Fruit fly (Drosophila melanogaster) Kc167 (cell line): ENCODE results near the gene Hsp23.

ENCODE experiments used
- Myc ChIP-seq: fragments of >200 bp; optimal IDR thresholded peaks from 2 replicates; lab custom pipeline; 2017; ENCODE audit warnings: missing external identifiers
- Sin3A ChIP-seq: fragments of >200 bp; optimal IDR thresholded peaks from 2 replicates; lab custom pipeline; 2018; ENCODE audit warnings: missing external identifiers
- h ChIP-seq: fragments of >200 bp; optimal IDR thresholded peaks from 3 replicates; lab custom pipeline; 2018; ENCODE audit warnings: missing external identifiers
- insv ChIP-seq: fragments of >200 bp; optimal IDR thresholded peaks from 3 replicates; lab custom pipeline; 2018; ENCODE audit warnings: missing external identifiers
- psq ChIP-seq: fragments of >200 bp; optimal IDR thresholded peaks from 2 replicates; lab custom pipeline; 2017; ENCODE audit warnings: missing external identifiers
- ttk ChIP-seq: sonication (Bioruptor generic); optimal IDR thresholded peaks from 2 replicates; lab custom pipeline; 2017; ENCODE audit warnings: missing external identifiers

The Hsp23 gene

DNA sequence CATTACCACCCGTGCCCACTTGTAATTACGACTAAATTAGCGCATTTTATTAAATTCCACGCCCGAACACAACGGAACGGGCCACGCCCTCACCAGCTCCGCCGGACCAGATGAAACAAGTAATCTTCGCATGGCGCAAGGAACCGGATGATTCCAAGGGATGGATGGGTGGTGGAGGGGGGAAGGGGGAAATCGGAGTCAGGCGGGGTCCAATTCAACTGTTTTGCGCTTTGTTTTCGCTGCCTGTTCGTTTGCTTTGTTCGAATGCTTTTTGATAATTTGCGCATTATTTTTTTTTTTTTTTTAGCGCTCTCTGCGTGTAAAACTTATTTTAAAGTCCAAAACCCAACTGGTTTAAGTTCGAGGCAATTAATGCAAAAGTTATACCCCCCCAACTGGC, 15.0 kb downstream of the Hsp23 start:
- TF ChIP-seq h (lab: Kevin White, UChicago) (no peak), insv (no peak), Myc (lab: Kevin White, UChicago) (no peak), ttk (lab: Kevin White, UChicago) (no peak), psq (lab: Kevin White, UChicago) (no peak), Sin3A (lab: Kevin White, UChicago) (no peak)

DNA sequence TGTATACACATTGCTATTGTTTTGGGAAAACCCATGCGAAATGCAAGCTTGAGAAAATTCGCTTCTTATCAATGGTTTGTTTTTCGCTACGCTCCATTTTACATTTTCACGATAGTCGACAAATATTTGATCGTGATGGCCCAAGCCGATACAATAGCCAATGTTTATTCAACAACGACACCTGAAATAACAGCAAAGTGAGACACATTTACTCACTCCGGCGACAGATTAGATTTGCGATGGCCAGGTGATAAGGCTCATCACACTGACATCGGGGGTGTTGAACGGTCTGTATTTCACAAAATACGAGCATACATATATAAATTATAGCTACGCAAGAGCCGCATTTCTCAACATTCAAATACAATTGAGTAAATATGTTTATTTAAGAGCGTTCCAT, 15.5 kb downstream of the Hsp23 start:
- TF ChIP-seq ttk (lab: Kevin White, UChicago) (no peak), Myc (lab: Kevin White, UChicago) (no peak), insv (no peak), h (lab: Kevin White, UChicago) (no peak), Sin3A (lab: Kevin White, UChicago) (no peak), psq (lab: Kevin White, UChicago) (no peak)

DNA sequence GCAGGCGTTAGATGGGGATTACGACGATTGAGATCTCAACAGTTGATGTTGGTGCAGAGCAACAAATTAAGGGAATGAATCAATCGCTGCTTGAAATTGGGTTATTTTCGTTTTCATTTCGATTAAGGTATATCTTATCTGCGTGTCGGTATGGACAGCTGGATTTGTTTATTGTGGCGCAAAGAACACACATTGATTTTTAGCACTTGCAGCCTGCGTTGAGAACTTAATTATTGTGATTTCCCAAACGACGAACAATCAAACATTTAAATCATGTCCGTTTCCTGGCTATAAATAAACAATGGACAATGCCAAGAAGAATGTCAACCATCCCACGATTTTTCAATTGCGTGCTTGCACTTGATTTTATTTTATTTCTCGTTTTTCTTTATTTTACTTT, 16.3 kb downstream of the Hsp23 start:
- no peak for TF ChIP-seq h (lab: Kevin White, UChicago)
- TF ChIP-seq psq (lab: Kevin White, UChicago): no peak

DNA sequence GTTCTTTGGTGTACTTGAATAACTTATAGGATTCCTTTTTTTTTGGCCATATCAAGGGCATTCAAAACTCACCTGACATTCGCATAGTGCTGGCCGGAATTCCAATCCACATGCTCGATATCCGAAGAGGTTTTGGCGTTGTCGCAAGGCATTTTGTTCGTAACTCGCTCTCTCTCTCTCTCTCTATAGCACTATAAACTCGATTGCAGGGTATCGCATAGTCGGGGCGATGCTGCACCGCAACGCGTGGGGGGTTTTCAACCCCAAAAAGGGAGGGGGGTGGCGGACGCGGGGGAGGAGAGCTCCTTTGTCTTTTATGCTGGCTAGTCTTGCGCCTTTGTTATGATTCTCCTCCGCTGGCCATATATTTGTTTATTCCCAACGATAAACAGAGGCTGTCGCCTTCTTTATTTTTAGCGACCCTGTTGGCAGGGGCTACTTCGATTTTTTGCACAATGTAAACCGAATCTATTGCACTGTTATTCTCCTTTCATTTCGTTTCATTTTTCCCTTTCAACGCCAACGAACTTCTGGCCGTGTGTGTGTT, 16.8 kb downstream of the Hsp23 start:
- TF ChIP-seq ttk (lab: Kevin White, UChicago): no peak
- no peak for TF ChIP-seq psq (lab: Kevin White, UChicago)
- TF ChIP-seq Myc (lab: Kevin White, UChicago): no peak
- TF ChIP-seq h (lab: Kevin White, UChicago): no peak
- TF ChIP-seq Sin3A (lab: Kevin White, UChicago): no peak
- TF ChIP-seq insv: no peak

DNA sequence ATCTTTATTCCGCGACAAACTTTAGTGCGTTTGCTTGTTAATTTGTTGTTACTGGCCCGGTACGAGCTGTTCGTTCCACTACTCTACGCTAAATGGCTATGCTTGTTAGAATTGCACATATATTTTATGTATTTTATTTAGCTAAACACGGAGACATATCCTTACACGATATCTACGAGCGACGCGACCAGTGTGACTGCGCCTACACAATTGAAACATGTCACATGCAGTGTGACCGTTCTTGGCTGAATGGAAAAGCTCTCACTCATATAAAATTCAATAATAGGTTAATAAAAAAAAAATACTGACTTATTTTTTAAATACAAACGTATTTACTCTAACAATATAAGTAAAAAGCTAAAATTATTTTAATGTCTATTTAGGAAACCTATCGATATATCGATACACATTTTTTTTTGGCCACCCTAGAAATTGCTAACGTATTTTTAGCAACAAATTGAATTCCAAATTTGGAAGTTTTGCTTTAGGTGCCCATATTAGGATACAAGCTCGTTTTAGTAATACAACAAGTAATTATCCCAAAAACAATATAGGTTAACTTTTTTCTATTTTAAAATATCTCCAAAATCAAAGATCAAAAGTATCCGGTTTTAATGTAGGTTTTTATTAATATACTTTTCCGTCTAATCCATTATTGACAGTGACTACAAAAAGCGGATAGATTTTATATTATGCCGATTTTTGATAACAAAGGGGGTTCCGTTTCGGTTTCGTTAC, 17.5 kb downstream of the Hsp23 start, which contains the start of gene CG4080:
Gene CG4080 (minus strand): TSS at position 215 of the 738 bp plus-strand sequence.
- no peak for TF ChIP-seq psq (lab: Kevin White, UChicago)
- no peak for TF ChIP-seq Sin3A (lab: Kevin White, UChicago)
- TF ChIP-seq insv: no peak
- no peak for TF ChIP-seq ttk (lab: Kevin White, UChicago)

DNA sequence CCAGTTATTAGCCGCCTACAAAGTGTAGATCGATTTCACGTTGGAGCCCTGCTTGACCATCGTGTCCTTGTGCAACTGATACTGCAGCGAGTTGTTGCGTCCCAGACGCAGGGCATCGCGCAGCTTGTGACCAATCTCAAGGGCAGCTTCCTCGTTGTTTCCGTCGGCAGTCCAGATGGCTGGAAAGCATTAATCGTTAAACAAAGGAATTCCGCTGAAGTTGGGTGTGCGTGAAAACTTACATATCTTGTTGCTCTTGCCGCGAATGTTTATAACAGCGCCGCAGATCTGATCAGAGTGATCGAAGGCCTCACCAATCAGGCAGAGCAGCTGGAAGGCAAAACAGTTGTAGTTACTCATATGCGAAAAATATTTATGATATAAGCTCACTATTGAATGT, 18.2 kb downstream of the Hsp23 start:
- TF ChIP-seq h (lab: Kevin White, UChicago) (no peak), insv (no peak), Sin3A (lab: Kevin White, UChicago) (no peak), psq (lab: Kevin White, UChicago) (no peak), Myc (lab: Kevin White, UChicago) (no peak), ttk (lab: Kevin White, UChicago) (no peak)

DNA sequence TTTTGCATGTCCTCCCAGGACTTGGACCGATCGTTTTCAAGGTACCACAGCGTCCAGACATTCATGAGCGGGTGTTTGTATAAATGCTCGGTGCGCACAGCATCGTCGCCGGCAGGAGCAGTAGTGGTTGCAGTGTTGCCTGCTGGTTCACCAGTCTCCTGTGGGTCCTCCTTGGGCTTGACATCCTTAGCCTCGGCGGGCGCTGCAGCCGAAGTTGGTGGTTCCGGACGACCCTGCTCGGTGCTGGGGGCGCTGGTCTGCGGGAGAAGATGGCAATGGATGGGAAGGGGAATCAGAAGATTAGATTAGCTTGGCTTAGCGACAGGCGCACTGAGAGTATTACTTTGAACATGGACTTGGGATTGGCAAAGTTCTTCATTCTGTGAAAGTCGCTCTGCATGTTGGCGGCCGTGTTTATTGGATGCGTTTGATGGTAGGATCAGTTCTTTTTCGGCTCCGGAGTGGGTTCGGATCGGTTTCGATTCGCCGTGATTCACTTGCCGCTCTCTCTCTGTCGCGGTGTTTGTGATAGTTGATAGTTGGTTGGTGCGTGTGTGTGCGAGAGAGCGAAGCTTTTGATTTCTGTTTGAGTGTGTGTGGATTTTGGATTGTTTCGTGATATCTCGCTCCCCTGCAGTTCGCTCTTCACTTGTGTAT, 19.1 kb downstream of the Hsp23 start:
- no peak for TF ChIP-seq Sin3A (lab: Kevin White, UChicago)
- no peak for TF ChIP-seq psq (lab: Kevin White, UChicago)
- TF ChIP-seq ttk (lab: Kevin White, UChicago): no peak
- no peak for TF ChIP-seq h (lab: Kevin White, UChicago)
- TF ChIP-seq insv: no peak
- TF ChIP-seq Myc (lab: Kevin White, UChicago): no peak

DNA sequence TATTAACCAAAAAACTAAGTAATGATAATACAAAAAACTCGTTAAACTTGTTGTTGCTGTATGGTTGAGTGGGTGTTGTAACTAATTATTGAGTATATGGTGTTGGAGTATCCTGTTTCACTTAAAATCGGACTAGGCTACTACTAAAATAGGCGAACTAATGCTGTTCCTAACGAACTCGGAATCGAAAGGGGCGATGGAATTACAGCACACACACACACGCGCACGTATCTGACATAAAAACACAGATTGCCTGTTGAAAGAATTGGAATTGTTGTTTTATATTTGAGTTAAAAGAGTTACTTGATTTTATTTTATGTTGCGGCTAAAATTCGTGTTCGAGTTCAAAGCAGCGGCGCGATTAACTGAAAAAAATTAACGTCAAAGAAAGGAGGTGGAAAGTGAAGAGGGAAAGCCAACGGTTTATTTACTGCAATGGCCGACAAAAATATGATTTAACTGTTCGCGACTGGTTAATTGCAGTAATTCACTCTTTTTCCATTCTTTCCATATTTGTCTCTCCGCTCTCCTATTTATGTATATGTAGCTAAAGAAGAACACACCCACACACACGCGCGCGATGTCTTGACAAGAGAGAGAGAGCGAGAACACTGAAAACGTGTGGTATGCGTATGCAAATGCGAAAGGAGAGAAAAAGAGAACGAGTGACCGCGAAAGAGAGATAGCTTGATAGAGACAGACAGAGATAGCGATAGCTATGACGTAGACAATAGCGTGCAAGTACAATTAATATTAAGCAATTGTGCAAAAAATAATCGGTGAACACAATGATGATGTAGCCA, 19.9 kb downstream of the Hsp23 start:
- no peak for TF ChIP-seq h (lab: Kevin White, UChicago)
- TF ChIP-seq insv: no peak
- TF ChIP-seq ttk (lab: Kevin White, UChicago): no peak
- TF ChIP-seq Myc (lab: Kevin White, UChicago): no peak
- no peak for TF ChIP-seq psq (lab: Kevin White, UChicago)
- no peak for TF ChIP-seq Sin3A (lab: Kevin White, UChicago)

DNA sequence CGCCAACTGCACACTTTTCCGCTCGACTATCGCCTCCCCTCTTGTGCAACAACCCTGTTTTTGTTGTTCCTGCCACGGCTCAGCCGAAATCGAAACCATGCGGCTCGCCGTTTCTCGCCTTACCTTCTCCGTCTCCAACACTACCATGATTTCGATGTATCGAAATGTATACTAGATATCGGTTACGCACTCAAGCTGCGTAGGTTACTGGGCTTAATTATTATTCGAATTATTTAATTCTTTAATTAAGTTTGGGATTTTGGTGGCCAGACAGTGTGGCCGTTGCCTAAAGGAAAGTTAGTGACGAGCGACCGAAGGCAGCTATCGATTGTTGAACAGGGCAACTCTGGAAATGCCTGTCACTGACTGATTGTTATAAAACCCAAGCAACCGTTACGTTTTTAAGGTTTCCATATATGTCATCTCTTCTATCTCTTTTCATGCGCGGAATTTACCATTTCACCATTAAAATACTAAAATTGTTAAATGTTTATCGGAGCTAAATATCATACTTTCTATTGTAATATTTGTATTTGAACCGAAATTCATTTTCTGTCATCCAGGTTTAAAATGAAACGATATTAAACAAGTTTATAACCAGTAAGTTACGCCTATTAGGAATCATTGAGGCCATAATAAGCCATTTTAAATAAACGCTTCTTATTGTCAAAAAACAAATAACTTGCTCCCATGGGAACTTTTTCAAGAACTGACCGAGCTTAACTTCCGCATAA, 20.6 kb downstream of the Hsp23 start, which contains the start of gene eIF4E1:
Gene eIF4E1 (minus strand): TSS at position 304 of the 734 bp plus-strand sequence.
- TF ChIP-seq Sin3A (lab: Kevin White, UChicago) (no peak), psq (lab: Kevin White, UChicago) (no peak), h (lab: Kevin White, UChicago) (no peak), insv (no peak), Myc (lab: Kevin White, UChicago) (no peak), ttk (lab: Kevin White, UChicago) (no peak)

DNA sequence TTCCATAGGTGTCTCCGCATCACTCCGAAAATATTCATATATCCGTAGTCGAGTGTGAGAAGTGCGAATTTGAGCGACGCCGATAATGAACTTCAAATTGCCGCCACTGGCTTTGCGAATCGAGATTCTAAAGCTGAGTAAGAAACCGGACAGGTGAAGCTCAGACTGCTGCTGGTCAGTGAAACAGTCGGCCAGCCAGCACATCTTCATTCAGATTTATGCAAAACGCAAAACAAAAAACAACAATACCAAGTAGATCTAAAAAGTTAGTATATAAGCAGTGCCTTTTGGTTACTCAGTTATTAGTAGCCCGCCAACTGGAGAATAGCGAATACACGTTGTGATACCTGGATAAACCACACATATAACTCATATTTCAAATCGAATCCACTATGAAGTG, 22.8 kb downstream of the Hsp23 start, which contains the start of gene Cpr67B:
Gene Cpr67B (plus strand): TSS at position 301 of the 400 bp plus-strand sequence.
- no peak for TF ChIP-seq Myc (lab: Kevin White, UChicago)
- TF ChIP-seq psq (lab: Kevin White, UChicago): no peak
- no peak for TF ChIP-seq Sin3A (lab: Kevin White, UChicago)
- no peak for TF ChIP-seq h (lab: Kevin White, UChicago)
- TF ChIP-seq ttk (lab: Kevin White, UChicago): no peak
- no peak for TF ChIP-seq insv
